Worm (Caenorhabditis elegans): ENCODE data around the gene K06A9.2.

ce11 chrX:1501752-1502151 lies 34.4 kb upstream of the K06A9.2 start, which contains the start of gene F09E10.7:
- TF ChIP-seq nhr-76 (tag; optimal IDR thresholded peaks at IDR 0.05) (no peak), unc-120 (tag; optimal IDR thresholded peaks at IDR 0.05; ENCODE audit: poor library complexity, severe bottlenecking) (no peak), ces-1 (GFP tag; optimal IDR thresholded peaks at IDR 0.05) (no peak), cnd-1 (tag; optimal IDR thresholded peaks at IDR 0.05) (no peak), unc-39 (tag; optimal IDR thresholded peaks at IDR 0.05) (no peak)

Data from whole organism, mixed stage, embryonic.